Fruit fly (Drosophila melanogaster) whole organism, embryonic: ENCODE results near the gene CG43345.

Source experiments
- Blimp-1 ChIP-seq: fragments of 200-800 bp; sonication (Bioruptor generic); optimal IDR thresholded peaks from 3 replicates; lab custom pipeline; 2018; ENCODE audit warnings: missing biosample characterization, missing genetic modification characterization, mild to moderate bottlenecking, moderate library complexity, missing genetic modification reagents
- CG10654 ChIP-seq: fragments of 200-800 bp; sonication (Bioruptor generic); optimal IDR thresholded peaks from 2 replicates; lab custom pipeline; 2016; ENCODE audit warnings: missing biosample characterization, missing genetic modification characterization
- CG10959 ChIP-seq: fragments of 200-800 bp; sonication (Bioruptor generic); IDR thresholded peaks from 2 replicates; pipeline ENCODE4 v1.3.6; 2022; ENCODE audit warnings: missing biosample characterization, missing genetic modification characterization
- CG12071 ChIP-seq: fragments of 200-800 bp; sonication (Bioruptor generic); optimal IDR thresholded peaks from 3 replicates; lab custom pipeline; 2018; ENCODE audit warnings: missing biosample characterization, mild to moderate bottlenecking, missing genetic modification characterization
- CG1603 ChIP-seq: fragments of 200-800 bp; sonication (Bioruptor generic); optimal IDR thresholded peaks from 2 replicates; lab custom pipeline; 2019; ENCODE audit warnings: missing biosample characterization, mild to moderate bottlenecking, missing genetic modification characterization, moderate library complexity
- CG1647 ChIP-seq: fragments of 200-800 bp; sonication (Bioruptor generic); optimal IDR thresholded peaks from 3 replicates; lab custom pipeline; 2016; ENCODE audit warnings: missing biosample characterization, missing genetic modification characterization
- CG16813 ChIP-seq: fragments of 200-800 bp; sonication (Bioruptor generic); IDR thresholded peaks from 3 replicates; pipeline ENCODE4 v1.3.6; 2022; ENCODE audit warnings: missing biosample characterization, missing genetic modification characterization; ENCODE audit not compliant: partially characterized antibody
- CG16863 ChIP-seq: fragments of 200-800 bp; sonication (Bioruptor generic); optimal IDR thresholded peaks from 3 replicates; lab custom pipeline; 2016; ENCODE audit warnings: missing biosample characterization, missing genetic modification characterization
- CG17361 ChIP-seq: fragments of 200-800 bp; sonication (Bioruptor generic); IDR thresholded peaks from 3 replicates; pipeline ENCODE4 v1.3.6; 2022; ENCODE audit warnings: missing biosample characterization, missing genetic modification characterization
- CG17802 ChIP-seq: fragments of 200-800 bp; sonication (Bioruptor generic); optimal IDR thresholded peaks from 2 replicates; lab custom pipeline; 2018; ENCODE audit warnings: missing biosample characterization, mild to moderate bottlenecking, missing genetic modification characterization, moderate library complexity
- CG17829 ChIP-seq: fragments of 200-800 bp; optimal IDR thresholded peaks from 2 replicates; lab custom pipeline; 2019; ENCODE audit warnings: missing biosample characterization, mild to moderate bottlenecking, missing genetic modification characterization, moderate library complexity
- CG30403 ChIP-seq: fragments of 200-800 bp; sonication (Bioruptor generic); optimal IDR thresholded peaks from 3 replicates; lab custom pipeline; 2016; ENCODE audit warnings: missing biosample characterization, missing genetic modification characterization
- CG32767 ChIP-seq: fragments of 200-800 bp; sonication (Bioruptor generic); IDR thresholded peaks from 2 replicates; pipeline ENCODE4 v1.3.6; 2022; ENCODE audit warnings: missing biosample characterization, missing genetic modification characterization
- CG3995 ChIP-seq: fragments of 200-800 bp; sonication (Bioruptor generic); optimal IDR thresholded peaks from 3 replicates; lab custom pipeline; 2016; ENCODE audit warnings: missing biosample characterization, missing genetic modification characterization
- CG42726 ChIP-seq: fragments of 200-800 bp; sonication (Bioruptor generic); IDR thresholded peaks from 2 replicates; pipeline ENCODE4 v1.3.6; 2022; ENCODE audit warnings: missing biosample characterization, missing genetic modification characterization; ENCODE audit not compliant: partially characterized antibody
- CG7786 ChIP-seq: fragments of 200-800 bp; sonication (Bioruptor generic); optimal IDR thresholded peaks from 2 replicates; lab custom pipeline; 2016; ENCODE audit warnings: missing biosample characterization, missing genetic modification characterization
- CG9817 ChIP-seq: fragments of 200-800 bp; sonication (Bioruptor generic); optimal IDR thresholded peaks from 2 replicates; lab custom pipeline; 2018; ENCODE audit warnings: missing biosample characterization, mild to moderate bottlenecking, missing genetic modification characterization, moderate library complexity
- CHES-1-like ChIP-seq: fragments of 200-800 bp; sonication (Bioruptor generic); optimal IDR thresholded peaks from 2 replicates; lab custom pipeline; 2016; ENCODE audit warnings: missing biosample characterization, missing genetic modification characterization
- Dbx ChIP-seq: fragments of 200-800 bp; sonication (Bioruptor generic); IDR thresholded peaks from 3 replicates; pipeline ENCODE4 v1.3.6; 2022; ENCODE audit warnings: missing biosample characterization, missing genetic modification characterization
- E2f1 ChIP-seq: fragments of 200-800 bp; sonication (Bioruptor generic); IDR thresholded peaks from 2 replicates; pipeline ENCODE4 v1.3.6; 2022; ENCODE audit warnings: missing biosample characterization, missing genetic modification characterization
- E2f2 ChIP-seq: fragments of 200-800 bp; sonication (Bioruptor generic); IDR thresholded peaks from 2 replicates; pipeline ENCODE4 v1.3.6; 2022; ENCODE audit warnings: missing biosample characterization, missing genetic modification characterization
- Ets65A ChIP-seq: fragments of 200-800 bp; sonication (Bioruptor generic); peaks from one replicate; lab custom pipeline; 2016; ENCODE audit warnings: missing biosample characterization, missing genetic modification characterization
- H15 ChIP-seq: fragments of 200-800 bp; sonication (Bioruptor generic); IDR thresholded peaks from 3 replicates; pipeline ENCODE4 v1.3.6; 2022; ENCODE audit warnings: missing biosample characterization, missing genetic modification characterization
- HLH4C ChIP-seq: fragments of 200-800 bp; sonication (Bioruptor generic); IDR thresholded peaks from 3 replicates; pipeline ENCODE4 v1.3.6; 2022; ENCODE audit warnings: missing biosample characterization, missing genetic modification characterization; ENCODE audit not compliant: partially characterized antibody
- Hmr ChIP-seq: fragments of 200-800 bp; sonication (Bioruptor generic); optimal IDR thresholded peaks from 3 replicates; lab custom pipeline; 2017; ENCODE audit warnings: mild to moderate bottlenecking, missing biosample characterization, missing genetic modification reagents, missing genetic modification characterization
- Jarid2 ChIP-seq: fragments of 200-800 bp; sonication (Bioruptor generic); optimal IDR thresholded peaks from 3 replicates; lab custom pipeline; 2017; ENCODE audit warnings: mild to moderate bottlenecking, missing biosample characterization, missing genetic modification reagents, missing genetic modification characterization
- Vsx1 ChIP-seq: fragments of 200-800 bp; sonication (Bioruptor generic); optimal IDR thresholded peaks from 2 replicates; lab custom pipeline; 2017; ENCODE audit warnings: missing biosample characterization, mild to moderate bottlenecking, missing genetic modification characterization, missing genetic modification reagents
- al ChIP-seq: fragments of 200-800 bp; sonication (Bioruptor generic); IDR thresholded peaks from 2 replicates; pipeline ENCODE4 v1.3.6; 2022; ENCODE audit warnings: missing biosample characterization, missing genetic modification characterization
- amos ChIP-seq: fragments of 200-800 bp; sonication (Bioruptor generic); IDR thresholded peaks from 2 replicates; pipeline ENCODE4 v1.3.6; 2022; ENCODE audit warnings: missing biosample characterization, missing genetic modification characterization; ENCODE audit not compliant: partially characterized antibody
- cas ChIP-seq: fragments of 200-800 bp; sonication (Bioruptor generic); IDR thresholded peaks from 2 replicates; pipeline ENCODE4 v1.3.6; 2022; ENCODE audit warnings: missing biosample characterization, missing genetic modification characterization
- caup ChIP-seq: fragments of 200-800 bp; sonication (Bioruptor generic); optimal IDR thresholded peaks from 3 replicates; lab custom pipeline; 2017; ENCODE audit warnings: missing biosample characterization, mild to moderate bottlenecking, missing genetic modification characterization, moderate library complexity; ENCODE audit not compliant: severe bottlenecking
- ewg ChIP-seq: fragments of 200-800 bp; sonication (Bioruptor generic); optimal IDR thresholded peaks from 3 replicates; lab custom pipeline; 2017; ENCODE audit warnings: mild to moderate bottlenecking, missing biosample characterization, missing genetic modification reagents, missing genetic modification characterization
- gem ChIP-seq: fragments of 200-800 bp; sonication (Bioruptor generic); optimal IDR thresholded peaks from 2 replicates; lab custom pipeline; 2019; ENCODE audit warnings: missing biosample characterization, mild to moderate bottlenecking, missing genetic modification characterization, moderate library complexity
- gro ChIP-seq: fragments of 200-800 bp; sonication (Bioruptor generic); optimal IDR thresholded peaks from 2 replicates; lab custom pipeline; 2016; ENCODE audit warnings: missing biosample characterization, missing genetic modification characterization
- insv ChIP-seq, 2 experiments: fragments of 200-800 bp; sonication (Bioruptor generic); optimal IDR thresholded peaks; 3 replicates each; lab custom pipeline; 2016 to 2018; ENCODE audit warnings: missing biosample characterization in 2 of 2, missing genetic modification characterization in 2 of 2
- lilli ChIP-seq: fragments of 200-800 bp; sonication (Bioruptor generic); optimal IDR thresholded peaks from 3 replicates; lab custom pipeline; 2016; ENCODE audit warnings: missing biosample characterization, missing genetic modification characterization
- lmd ChIP-seq: fragments of 200-800 bp; sonication (Bioruptor generic); IDR thresholded peaks from 2 replicates; pipeline ENCODE4 v1.3.6; 2022; ENCODE audit warnings: missing biosample characterization, missing genetic modification characterization
- nau ChIP-seq: fragments of 200-800 bp; sonication (Bioruptor generic); optimal IDR thresholded peaks from 3 replicates; lab custom pipeline; 2017; ENCODE audit warnings: missing biosample characterization, mild to moderate bottlenecking, missing genetic modification characterization, missing genetic modification reagents
- nerfin-1 ChIP-seq: fragments of 200-800 bp; sonication (Bioruptor generic); optimal IDR thresholded peaks from 3 replicates; lab custom pipeline; 2019; ENCODE audit warnings: missing biosample characterization, mild to moderate bottlenecking, missing genetic modification characterization, moderate library complexity
- nerfin-2 ChIP-seq: fragments of 200-800 bp; sonication (Bioruptor generic); IDR thresholded peaks from 2 replicates; pipeline ENCODE4 v1.3.6; 2022; ENCODE audit warnings: missing biosample characterization, missing genetic modification characterization; ENCODE audit not compliant: partially characterized antibody
- nmo ChIP-seq: fragments of 200-800 bp; sonication (Bioruptor generic); optimal IDR thresholded peaks from 2 replicates; lab custom pipeline; 2018; ENCODE audit warnings: missing biosample characterization, mild to moderate bottlenecking, missing genetic modification characterization, moderate library complexity
- otp ChIP-seq: fragments of 200-800 bp; sonication (Bioruptor generic); IDR thresholded peaks from 3 replicates; pipeline ENCODE4, ENCODE4 v1.3.6; 2022; ENCODE audit warnings: missing biosample characterization, missing genetic modification characterization
- pb ChIP-seq: fragments of 200-800 bp; sonication (Bioruptor generic); optimal IDR thresholded peaks from 3 replicates; lab custom pipeline; 2016; ENCODE audit warnings: missing biosample characterization, missing genetic modification characterization
- pros ChIP-seq: fragments of 200-800 bp; sonication (Bioruptor generic); optimal IDR thresholded peaks from 3 replicates; lab custom pipeline; 2019; ENCODE audit warnings: missing biosample characterization, mild to moderate bottlenecking, missing genetic modification characterization, moderate library complexity
- repo ChIP-seq: fragments of 200-800 bp; sonication (Bioruptor generic); optimal IDR thresholded peaks from 2 replicates; lab custom pipeline; 2016; ENCODE audit warnings: missing biosample characterization, missing genetic modification characterization
- sd ChIP-seq: fragments of 200-800 bp; sonication (Bioruptor generic); optimal IDR thresholded peaks from 3 replicates; lab custom pipeline; 2018; ENCODE audit warnings: missing biosample characterization, mild to moderate bottlenecking, missing genetic modification characterization, moderate library complexity
- slbo ChIP-seq: fragments of 200-800 bp; sonication (Bioruptor generic); IDR thresholded peaks from 2 replicates; pipeline ENCODE4 v1.3.6; 2022; ENCODE audit warnings: missing biosample characterization, missing genetic modification characterization
- zen ChIP-seq: fragments of 200-800 bp; sonication (Bioruptor generic); optimal IDR thresholded peaks from 3 replicates; lab custom pipeline; 2018; ENCODE audit warnings: missing biosample characterization, mild to moderate bottlenecking, missing genetic modification characterization, moderate library complexity
- zen2 ChIP-seq: fragments of 200-800 bp; sonication (Bioruptor generic); IDR thresholded peaks from 3 replicates; pipeline ENCODE4 v1.3.6; 2022; ENCODE audit warnings: missing biosample characterization, missing genetic modification characterization; ENCODE audit not compliant: partially characterized antibody

CG43345 gene

dm6 chr2L:21214961-21215362 is 46.6 kb upstream of the CG43345 start (continued):
- TF ChIP-seq CG12071 (GFP tag; lab: Kevin White, UChicago) = no peak
- peak; percentile 34 for TF ChIP-seq CG7786 (GFP tag; lab: Kevin White, UChicago)
- no peak; the same call in 1 of the 2 replicates for TF ChIP-seq lmd (GFP tag; lab: Robert Waterston, UW)
- TF ChIP-seq Hmr = peak; percentile 20
- TF ChIP-seq lilli (GFP tag; lab: Kevin White, UChicago) = peak; percentile 81
- peak; percentile 31 for TF ChIP-seq CG16863 (GFP tag; lab: Kevin White, UChicago)
- TF ChIP-seq E2f2 (GFP tag; lab: Robert Waterston, UW) = no peak
- TF ChIP-seq amos (GFP tag; lab: Robert Waterston, UW) = peak; percentile 53; the same call in 1 of the 2 replicates
- TF ChIP-seq CG32767 (GFP tag; lab: Robert Waterston, UW) = no peak
- TF ChIP-seq nau (GFP tag; lab: Kevin White, UChicago) = no peak
- peak; percentile 34 for TF ChIP-seq CG1603
- peak; percentile 27 for TF ChIP-seq nerfin-1 (tag; lab: Kevin White, UChicago)
- peak; percentile 89 for TF ChIP-seq Ets65A (GFP tag; lab: Kevin White, UChicago)
- TF ChIP-seq CG10654 (GFP tag; lab: Kevin White, UChicago) = peak; percentile 12
- peak; percentile 55 for TF ChIP-seq Dbx
- peak; percentile 32; the same call in 1 of the 3 replicates for TF ChIP-seq CG16813 (GFP tag; lab: Robert Waterston, UW)
- peak; percentile 3 for TF ChIP-seq pb
- 0 out of 3 replicates have a peak, but pooled peaks have one; percentile 37 for TF ChIP-seq H15 (GFP tag; lab: Robert Waterston, UW)
- peak in 1 of 2 experiments; percentile 0 for TF ChIP-seq insv (GFP tag; optimal IDR thresholded peaks at IDR 0.05; lab: Kevin White, UChicago)
- peak; percentile 29; the same call in 1 of the 3 replicates for TF ChIP-seq HLH4C (GFP tag; lab: Robert Waterston, UW)
- no peak for TF ChIP-seq sd
- TF ChIP-seq zen2 (GFP tag; lab: Robert Waterston, UW) = peak; percentile 46; the same call in 1 of the 3 replicates
- TF ChIP-seq CG17361 = peak; percentile 41; the same call in 1 of the 3 replicates
- TF ChIP-seq CHES-1-like (GFP tag; lab: Kevin White, UChicago) = peak; percentile 40
- TF ChIP-seq ewg (GFP tag; lab: Kevin White, UChicago) = peak; percentile 54
- 0 out of 2 replicates have a peak, but pooled peaks have one; percentile 26 for TF ChIP-seq E2f1 (GFP tag; lab: Robert Waterston, UW)
- peak; percentile 58 for TF ChIP-seq CG42726 (GFP tag; lab: Robert Waterston, UW)
- peak; percentile 49; the same call in 1 of the 2 replicates for TF ChIP-seq slbo (GFP tag; lab: Robert Waterston, UW)
- TF ChIP-seq CG1647 (GFP tag; lab: Kevin White, UChicago) = peak; percentile 54
- peak; percentile 53 for TF ChIP-seq CG3995
- TF ChIP-seq Vsx1 = no peak
- TF ChIP-seq CG17802 = no peak
- TF ChIP-seq CG17829 (tag; lab: Kevin White, UChicago) = peak; percentile 40
- TF ChIP-seq otp (GFP tag; lab: Robert Waterston, UW) = peak; percentile 73; the same call in 2 of the 3 replicates
- peak; percentile 8 for TF ChIP-seq CG9817 (tag; lab: Kevin White, UChicago)
- TF ChIP-seq zen = peak; percentile 62
- TF ChIP-seq CG30403 (GFP tag; lab: Kevin White, UChicago) = peak; percentile 11
- TF ChIP-seq repo = peak; percentile 46
- peak; percentile 76 for TF ChIP-seq Jarid2 (GFP tag; lab: Kevin White, UChicago)
- no peak for TF ChIP-seq gem
- peak; percentile 21; the same call in 1 of the 2 replicates for TF ChIP-seq nerfin-2 (GFP tag; lab: Robert Waterston, UW)
- no peak for TF ChIP-seq al (GFP tag; lab: Robert Waterston, UW)
- TF ChIP-seq Blimp-1 = no peak
- peak; percentile 5 for TF ChIP-seq nmo (GFP tag; lab: Kevin White, UChicago)
- TF ChIP-seq CG10959 (GFP tag; lab: Robert Waterston, UW) = peak; percentile 62; the same call in 1 of the 2 replicates
- TF ChIP-seq gro (GFP tag; lab: Kevin White, UChicago) = peak; percentile 4
- peak; percentile 87 for TF ChIP-seq pros (GFP tag; lab: Kevin White, UChicago)
- TF ChIP-seq caup = peak; percentile 44
- TF ChIP-seq cas = 0 out of 2 replicates have a peak, but pooled peaks have one; percentile 38
